Fruit fly (Drosophila melanogaster) S2 (cell line): ENCODE measurements around the gene CG2126.

ENCODE experiments used
- CG8478 ChIP-seq: fragments of >200 bp; optimal IDR thresholded peaks from 2 replicates; lab custom pipeline; 2018
- CTCF ChIP-seq, 2 experiments: fragments of >200 bp; optimal IDR thresholded peaks; 2 replicates each; lab custom pipeline; 2018

- TF ChIP-seq CTCF (optimal IDR thresholded peaks at IDR 0.05; lab: Kevin White, UChicago): no peak
- TF ChIP-seq CG8478 (lab: Kevin White, UChicago): no peak
Observed at dm6 chr3R:31754605-31755004, 21.8 kb downstream of the CG2126 start, which contains the start of gene salt.
